Fruit fly (Drosophila melanogaster) whole organism, embryonic: ENCODE results near the gene Andorra.

Source experiments
- Ada2b ChIP-seq: fragments of 200-800 bp; sonication (Bioruptor generic); IDR thresholded peaks from 2 replicates; pipeline ENCODE4 v1.3.6; 2022; ENCODE audit warnings: missing biosample characterization, missing genetic modification characterization
- Blimp-1 ChIP-seq: fragments of 200-800 bp; sonication (Bioruptor generic); optimal IDR thresholded peaks from 3 replicates; lab custom pipeline; 2018; ENCODE audit warnings: missing biosample characterization, missing genetic modification characterization, mild to moderate bottlenecking, moderate library complexity, missing genetic modification reagents
- BtbVII ChIP-seq: fragments of 200-800 bp; sonication (Bioruptor generic); optimal IDR thresholded peaks from 3 replicates; lab custom pipeline; 2017; ENCODE audit warnings: missing biosample characterization, mild to moderate bottlenecking, missing genetic modification characterization
- CG10431 ChIP-seq: fragments of 200-800 bp; sonication (Bioruptor generic); optimal IDR thresholded peaks from 3 replicates; lab custom pipeline; 2018; ENCODE audit warnings: missing biosample characterization, mild to moderate bottlenecking, missing genetic modification characterization
- CG10543 ChIP-seq: fragments of 200-800 bp; sonication (Bioruptor generic); optimal IDR thresholded peaks from 3 replicates; lab custom pipeline; 2017; ENCODE audit warnings: missing biosample characterization, mild to moderate bottlenecking, missing genetic modification characterization, moderate library complexity
- CG10979 ChIP-seq: fragments of 200-800 bp; sonication (Bioruptor generic); optimal IDR thresholded peaks from 2 replicates; lab custom pipeline; 2018; ENCODE audit warnings: missing biosample characterization, mild to moderate bottlenecking, missing genetic modification characterization, moderate library complexity
- CG12219 ChIP-seq: fragments of 200-800 bp; sonication (Bioruptor generic); optimal IDR thresholded peaks from 3 replicates; lab custom pipeline; 2018; ENCODE audit warnings: missing biosample characterization, mild to moderate bottlenecking, missing genetic modification characterization
- CG12769 ChIP-seq: fragments of 200-800 bp; sonication (Bioruptor generic); optimal IDR thresholded peaks from 2 replicates; lab custom pipeline; 2019; ENCODE audit warnings: missing biosample characterization, mild to moderate bottlenecking, missing genetic modification characterization, moderate library complexity
- CG13424 ChIP-seq: fragments of 200-800 bp; sonication (Bioruptor generic); optimal IDR thresholded peaks from 2 replicates; lab custom pipeline; 2019; ENCODE audit warnings: missing biosample characterization, mild to moderate bottlenecking, missing genetic modification characterization, moderate library complexity
- CG13894 ChIP-seq: fragments of 200-800 bp; sonication (Bioruptor generic); optimal IDR thresholded peaks from 3 replicates; lab custom pipeline; 2018; ENCODE audit warnings: missing biosample characterization, mild to moderate bottlenecking, missing genetic modification characterization, moderate library complexity
- CG17361 ChIP-seq: fragments of 200-800 bp; sonication (Bioruptor generic); IDR thresholded peaks from 3 replicates; pipeline ENCODE4 v1.3.6; 2022; ENCODE audit warnings: missing biosample characterization, missing genetic modification characterization
- CG32532 ChIP-seq: fragments of 200-800 bp; sonication (Bioruptor generic); IDR thresholded peaks from 2 replicates; pipeline ENCODE4 v1.3.6; 2022; ENCODE audit warnings: missing biosample characterization, missing genetic modification characterization
- CG33213 ChIP-seq: fragments of 200-800 bp; sonication (Bioruptor generic); optimal IDR thresholded peaks from 3 replicates; lab custom pipeline; 2016; ENCODE audit warnings: missing biosample characterization, missing genetic modification characterization
- CG4707 ChIP-seq: fragments of 200-800 bp; sonication (Bioruptor generic); optimal IDR thresholded peaks from 2 replicates; lab custom pipeline; 2018; ENCODE audit warnings: missing biosample characterization, mild to moderate bottlenecking, missing genetic modification characterization, moderate library complexity
- CG7745 ChIP-seq: fragments of 200-800 bp; sonication (Bioruptor generic); optimal IDR thresholded peaks from 2 replicates; lab custom pipeline; 2018; ENCODE audit warnings: missing biosample characterization, mild to moderate bottlenecking, missing genetic modification characterization, moderate library complexity
- CG8290 ChIP-seq, 3 experiments: fragments of 200-800 bp; sonication (Bioruptor generic); optimal IDR thresholded peaks; 2 replicates each; lab custom pipeline; 2016 to 2019; ENCODE audit warnings: missing biosample characterization in 3 of 3, missing genetic modification characterization in 3 of 3, mild to moderate bottlenecking in 2 of 3, moderate library complexity in 1 of 3
- Deaf1 ChIP-seq: fragments of 200-800 bp; optimal IDR thresholded peaks from 3 replicates; lab custom pipeline; 2019; ENCODE audit warnings: missing biosample characterization, mild to moderate bottlenecking, missing genetic modification characterization, moderate library complexity
- Dll ChIP-seq: fragments of 200-800 bp; sonication (Bioruptor generic); IDR thresholded peaks from 4 replicates; pipeline ENCODE4 v1.3.6; 2022; ENCODE audit warnings: missing biosample characterization, missing genetic modification characterization; ENCODE audit not compliant: partially characterized antibody
- Dref ChIP-seq: fragments of 200-800 bp; sonication (Bioruptor generic); IDR thresholded peaks from 2 replicates; pipeline ENCODE4 v1.3.6; 2022; ENCODE audit warnings: missing biosample characterization, missing genetic modification characterization
- E2f2 ChIP-seq: fragments of 200-800 bp; sonication (Bioruptor generic); IDR thresholded peaks from 2 replicates; pipeline ENCODE4 v1.3.6; 2022; ENCODE audit warnings: missing biosample characterization, missing genetic modification characterization
- Ets65A ChIP-seq: fragments of 200-800 bp; sonication (Bioruptor generic); peaks from one replicate; lab custom pipeline; 2016; ENCODE audit warnings: missing biosample characterization, missing genetic modification characterization
- Gsc ChIP-seq: fragments of 200-800 bp; sonication (Bioruptor generic); IDR thresholded peaks from 2 replicates; pipeline ENCODE4 v1.3.6; 2022; ENCODE audit warnings: missing biosample characterization, missing genetic modification characterization
- MBD-R2 ChIP-seq: fragments of 200-800 bp; sonication (Bioruptor generic); IDR thresholded peaks from 2 replicates; pipeline ENCODE4 v1.3.6; 2022; ENCODE audit warnings: missing biosample characterization, missing genetic modification characterization
- Med ChIP-seq: fragments of 200-800 bp; sonication (Bioruptor generic); peaks from one replicate; lab custom pipeline; 2016; ENCODE audit warnings: missing biosample characterization, missing genetic modification characterization, mild to moderate bottlenecking, inconsistent platforms, moderate library complexity
- Pdp1 ChIP-seq, 2 experiments: fragments of 200-800 bp; sonication (Bioruptor generic); optimal IDR thresholded peaks; 3 replicates each; lab custom pipeline; 2016; ENCODE audit warnings: missing biosample characterization in 2 of 2, missing genetic modification characterization in 2 of 2, mild to moderate bottlenecking in 1 of 2, moderate library complexity in 1 of 2
- Rfx ChIP-seq: fragments of 200-800 bp; sonication (Bioruptor generic); IDR thresholded peaks from 2 replicates; pipeline ENCODE4 v1.3.6; 2022; ENCODE audit warnings: missing biosample characterization, missing genetic modification characterization
- Trl ChIP-seq, 3 experiments: fragments of >200 bp in 2 of 3; fragments of 200-800 bp in 1 of 3; sonication (Bioruptor generic) in 1 of 3; optimal IDR thresholded peaks; 2 replicates in 1 of 3; 3 replicates in 2 of 3; lab custom pipeline; 2016 to 2017; ENCODE audit warnings: missing biosample characterization in 1 of 3, missing genetic modification characterization in 1 of 3
- Xbp1 ChIP-seq: fragments of 200-800 bp; sonication (Bioruptor generic); optimal IDR thresholded peaks from 3 replicates; lab custom pipeline; 2016; ENCODE audit warnings: missing biosample characterization, mild to moderate bottlenecking, missing genetic modification characterization
- abd-A ChIP-seq: fragments of 200-800 bp; sonication (Bioruptor generic); optimal IDR thresholded peaks from 3 replicates; lab custom pipeline; 2019; ENCODE audit warnings: missing biosample characterization, mild to moderate bottlenecking, missing genetic modification characterization, moderate library complexity
- cg ChIP-seq: fragments of 200-800 bp; sonication (Bioruptor generic); optimal IDR thresholded peaks from 3 replicates; lab custom pipeline; 2019; ENCODE audit warnings: missing biosample characterization, mild to moderate bottlenecking, missing genetic modification characterization, moderate library complexity
- chinmo ChIP-seq: fragments of 200-800 bp; sonication (Bioruptor generic); IDR thresholded peaks from 4 replicates; pipeline ENCODE4 v1.3.6; 2022; ENCODE audit warnings: missing biosample characterization, missing genetic modification characterization; ENCODE audit not compliant: partially characterized antibody
- crol ChIP-seq: fragments of 200-800 bp; sonication (Bioruptor generic); IDR thresholded peaks from 2 replicates; pipeline ENCODE4 v1.3.6; 2022; ENCODE audit warnings: missing biosample characterization, missing genetic modification characterization
- en ChIP-seq: fragments of 200-800 bp; sonication (Bioruptor generic); optimal IDR thresholded peaks from 2 replicates; lab custom pipeline; 2016; ENCODE audit warnings: missing biosample characterization, missing genetic modification characterization
- fu2 ChIP-seq: fragments of 200-800 bp; sonication (Bioruptor generic); optimal IDR thresholded peaks from 2 replicates; lab custom pipeline; 2016; ENCODE audit warnings: missing biosample characterization, missing genetic modification characterization
- gcm2 ChIP-seq: fragments of 200-800 bp; sonication (Bioruptor generic); optimal IDR thresholded peaks from 2 replicates; lab custom pipeline; 2016; ENCODE audit warnings: missing biosample characterization, missing genetic modification characterization
- gsb ChIP-seq: fragments of 200-800 bp; sonication (Bioruptor generic); IDR thresholded peaks from 2 replicates; pipeline ENCODE4 v1.3.6; 2022; ENCODE audit warnings: missing biosample characterization, missing genetic modification characterization
- gt ChIP-seq: fragments of 200-800 bp; sonication (Bioruptor generic); IDR thresholded peaks from 2 replicates; pipeline ENCODE4 v1.3.6; 2022; ENCODE audit warnings: missing biosample characterization, missing genetic modification characterization
- pfk ChIP-seq: fragments of 200-800 bp; sonication (Bioruptor generic); optimal IDR thresholded peaks from 2 replicates; lab custom pipeline; 2018; ENCODE audit warnings: missing biosample characterization, mild to moderate bottlenecking, missing genetic modification characterization, moderate library complexity
- rib ChIP-seq: fragments of 200-800 bp; sonication (Bioruptor generic); IDR thresholded peaks from 2 replicates; pipeline ENCODE4 v1.3.6; 2022; ENCODE audit warnings: missing biosample characterization, missing genetic modification characterization
- schlank ChIP-seq: fragments of 200-800 bp; sonication (Bioruptor generic); optimal IDR thresholded peaks from 2 replicates; lab custom pipeline; 2018; ENCODE audit warnings: missing biosample characterization, mild to moderate bottlenecking, missing genetic modification characterization
- sd ChIP-seq: fragments of 200-800 bp; sonication (Bioruptor generic); optimal IDR thresholded peaks from 3 replicates; lab custom pipeline; 2018; ENCODE audit warnings: missing biosample characterization, mild to moderate bottlenecking, missing genetic modification characterization, moderate library complexity
- sens ChIP-seq: fragments of 200-800 bp; sonication (Bioruptor generic); peaks from one replicate; lab custom pipeline; 2016; ENCODE audit warnings: missing biosample characterization, missing genetic modification characterization
- sisA ChIP-seq: fragments of 200-800 bp; sonication (Bioruptor generic); IDR thresholded peaks from 2 replicates; pipeline ENCODE4 v1.3.6; 2022; ENCODE audit warnings: missing biosample characterization, missing genetic modification characterization
- slbo ChIP-seq: fragments of 200-800 bp; sonication (Bioruptor generic); IDR thresholded peaks from 2 replicates; pipeline ENCODE4 v1.3.6; 2022; ENCODE audit warnings: missing biosample characterization, missing genetic modification characterization
- sug ChIP-seq: fragments of 200-800 bp; optimal IDR thresholded peaks from 2 replicates; lab custom pipeline; 2019; ENCODE audit warnings: missing biosample characterization, mild to moderate bottlenecking, missing genetic modification characterization, moderate library complexity
- ttk ChIP-seq: fragments of 200-800 bp; sonication (Bioruptor generic); IDR thresholded peaks from 2 replicates; pipeline ENCODE4 v2.1.2; 2022; ENCODE audit warnings: missing biosample characterization, missing genetic modification characterization
- yki ChIP-seq: fragments of >200 bp; optimal IDR thresholded peaks from 3 replicates; lab custom pipeline; 2018

The Andorra gene

dm6 chrX:18158967-18159366 lies 20.3 kb downstream of the Andorra start (continued):
- no peak for TF ChIP-seq slbo (GFP tag; lab: Robert Waterston, UW)
- no peak for TF ChIP-seq Dref (GFP tag; lab: Robert Waterston, UW)
- TF ChIP-seq Blimp-1 = no peak
- TF ChIP-seq rib (GFP tag; lab: Robert Waterston, UW) = no peak
- TF ChIP-seq en (GFP tag; lab: Kevin White, UChicago) = no peak
- TF ChIP-seq ttk (GFP tag; lab: Robert Waterston, UW) = no peak
- no peak for TF ChIP-seq Rfx
- no peak for TF ChIP-seq CG10543 (GFP tag; lab: Kevin White, UChicago)
- peak; percentile 52 for TF ChIP-seq Med (GFP tag; lab: Kevin White, UChicago)
- no peak for TF ChIP-seq fu2
- TF ChIP-seq Ets65A (GFP tag; lab: Kevin White, UChicago) = peak; percentile 57
- TF ChIP-seq CG17361 (GFP tag; lab: Robert Waterston, UW) = no peak
- TF ChIP-seq schlank (tag; lab: Kevin White, UChicago) = no peak
- no peak for TF ChIP-seq CG8290 (GFP tag; optimal IDR thresholded peaks at IDR 0.05; lab: Kevin White, UChicago)
- TF ChIP-seq CG8290 (tag; optimal IDR thresholded peaks at IDR 0.05; lab: Kevin White, UChicago) = no peak
- TF ChIP-seq CG10979 (tag; lab: Kevin White, UChicago) = no peak
- no peak for TF ChIP-seq gcm2 (GFP tag; lab: Kevin White, UChicago)
- no peak for TF ChIP-seq CG12219 (GFP tag; lab: Kevin White, UChicago)
- no peak for TF ChIP-seq Dll (GFP tag; lab: Robert Waterston, UW)
- no peak for TF ChIP-seq Gsc (GFP tag; lab: Robert Waterston, UW)
- TF ChIP-seq sug (tag; lab: Kevin White, UChicago) = no peak

dm6 chrX:18154955-18155419 lies 24.3 kb downstream of the Andorra start, which contains the start of gene Frq1:
Gene Frq1 (plus strand): TSS chrX:18155369.
- TF ChIP-seq CG13894 (tag; lab: Kevin White, UChicago) (peak; percentile 21), CG10431 (GFP tag; lab: Kevin White, UChicago) (no peak), sd (tag; lab: Kevin White, UChicago) (peak; percentile 22), CG12769 (tag; lab: Kevin White, UChicago) (no peak), pfk (GFP tag; lab: Kevin White, UChicago) (no peak), CG8290 (GFP tag; optimal IDR thresholded peaks at IDR 0.05; lab: Kevin White, UChicago) (no peak), CG8290 (tag; optimal IDR thresholded peaks at IDR 0.05; lab: Kevin White, UChicago) (peak in 1 of 2 experiments; percentile 27), E2f2 (GFP tag; lab: Robert Waterston, UW) (no peak), Trl (optimal IDR thresholded peaks at IDR 0.05; lab: Kevin White, UChicago) (peak; percentile 25 to 31), Trl (GFP tag; optimal IDR thresholded peaks at IDR 0.05; lab: Kevin White, UChicago) (no peak), Med (GFP tag; lab: Kevin White, UChicago) (peak; percentile 73), Deaf1 (tag; lab: Kevin White, UChicago) (peak; percentile 41), abd-A (tag; lab: Kevin White, UChicago) (peak; percentile 74), CG4707 (no peak), Pdp1 (GFP tag; optimal IDR thresholded peaks at IDR 0.05; lab: Kevin White, UChicago) (peak in 1 of 2 experiments; percentile 94), chinmo (GFP tag; lab: Robert Waterston, UW) (0 out of 4 replicates have a peak, but pooled peaks have one; percentile 39), gt (no peak), crol (GFP tag; lab: Robert Waterston, UW) (peak; percentile 61), cg (GFP tag; lab: Kevin White, UChicago) (peak; percentile 44)

- no peak for TF ChIP-seq CG7745 (tag; lab: Kevin White, UChicago)
- no peak for TF ChIP-seq Xbp1 (GFP tag; lab: Kevin White, UChicago)
- TF ChIP-seq sens (GFP tag; lab: Kevin White, UChicago) = no peak
- TF ChIP-seq Ada2b (GFP tag; lab: Robert Waterston, UW) = peak; percentile 33; the same call in 1 of the 2 replicates
- no peak for TF ChIP-seq CG33213 (GFP tag; lab: Kevin White, UChicago)
- peak; percentile 12 for TF ChIP-seq BtbVII (GFP tag; lab: Kevin White, UChicago)
- TF ChIP-seq gcm2 (GFP tag; lab: Kevin White, UChicago) = no peak
- TF ChIP-seq gsb (GFP tag; lab: Robert Waterston, UW) = 0 out of 2 replicates have a peak, but pooled peaks have one; percentile 23
- no peak for TF ChIP-seq yki
- TF ChIP-seq CG32532 (GFP tag; lab: Robert Waterston, UW) = peak; percentile 31; the same call in 1 of the 2 replicates
- no peak for TF ChIP-seq chinmo (GFP tag; lab: Robert Waterston, UW)
- TF ChIP-seq MBD-R2 (GFP tag; lab: Robert Waterston, UW) = 0 out of 2 replicates have a peak, but pooled peaks have one; percentile 9
- TF ChIP-seq sisA (GFP tag; lab: Robert Waterston, UW) = peak; percentile 10; the same call in 1 of the 2 replicates
- TF ChIP-seq slbo (GFP tag; lab: Robert Waterston, UW) = peak; percentile 9; the same call in 1 of the 2 replicates
- peak; percentile 35 for TF ChIP-seq CG13424 (tag; lab: Kevin White, UChicago)
Measured at dm6 chrX:18153001-18153400, 26.3 kb downstream of the Andorra start.
